Worm (Caenorhabditis elegans): ENCODE results near the gene F55F10.1.

The F55F10.1 gene

DNA sequence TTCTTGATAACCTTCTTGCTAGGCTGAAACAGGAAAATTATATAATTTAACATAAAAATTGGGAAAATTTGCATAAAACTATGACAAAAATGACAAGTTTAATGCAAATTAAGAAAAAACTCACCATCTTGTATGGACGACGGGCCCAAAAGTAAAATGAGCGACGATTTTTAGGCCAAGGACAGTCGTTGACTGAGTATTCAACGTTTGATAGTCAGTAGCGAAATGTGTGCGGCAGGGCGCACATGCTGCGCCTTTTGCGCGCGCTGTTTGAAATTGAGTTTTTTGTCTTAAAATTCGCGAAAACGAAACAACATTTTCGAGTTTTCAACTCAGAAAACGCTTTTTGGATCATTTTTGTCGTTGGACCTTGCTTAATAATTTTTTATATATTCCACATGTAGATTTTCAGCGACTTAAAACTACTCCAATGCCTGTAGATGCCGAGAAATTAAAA lies 29.8 kb downstream of the F55F10.1 start, which contains the start of the genes rpl-7A and set-21 (continued):
- TF ChIP-seq duxl-1 (tag; optimal IDR thresholded peaks at IDR 0.05; ENCODE audit: poor library complexity) (peak; percentile 94), nhr-25 (tag; optimal IDR thresholded peaks at IDR 0.05; ENCODE audit: borderline replicate concordance, insufficient read depth) (peak; percentile 93), sdz-12 (GFP tag; optimal IDR thresholded peaks at IDR 0.05) (peak; percentile 53), lin-15B (tag; optimal IDR thresholded peaks at IDR 0.05) (peak; percentile 77), dve-1 (tag; optimal IDR thresholded peaks at IDR 0.05; ENCODE audit: insufficient read depth) (peak; percentile 92), zfp-3 (GFP tag; conservative IDR thresholded peaks at IDR 0.05) (peak; percentile 98), fos-1 (tag; optimal IDR thresholded peaks at IDR 0.05) (peak; percentile 40), lsy-2 (tag; optimal IDR thresholded peaks at IDR 0.05) (peak; percentile 93 to 96), ceh-28 (tag; optimal IDR thresholded peaks at IDR 0.05) (no peak), daf-16 (GFP tag; optimal IDR thresholded peaks at IDR 0.05) (peak; percentile 17 to 77), daf-16 (tag; optimal IDR thresholded peaks at IDR 0.05) (peak; percentile 45), skn-1 (tag; optimal IDR thresholded peaks at IDR 0.05) (no peak), hmg-1.1 (GFP tag; IDR thresholded peaks at IDR 0.05) (peak; percentile 98), mdt-29 (GFP tag; IDR thresholded peaks at IDR 0.05) (peak; percentile 90), daf-12 (tag; optimal IDR thresholded peaks at IDR 0.05) (no peak), hif-1 (tag; optimal IDR thresholded peaks at IDR 0.05) (peak; percentile 63 to 90), mxl-2 (GFP tag; conservative IDR thresholded peaks at IDR 0.05) (peak; percentile 82), nhr-41 (GFP tag; IDR thresholded peaks at IDR 0.05) (peak; percentile 94), F10B5.3 (tag; optimal IDR thresholded peaks at IDR 0.05) (peak; percentile 90), unc-39 (tag; optimal IDR thresholded peaks at IDR 0.05) (no peak), nhr-10 (tag; optimal IDR thresholded peaks at IDR 0.05) (no peak), ztf-11 (tag; optimal IDR thresholded peaks at IDR 0.05) (no peak), lin-13 (GFP tag; optimal IDR thresholded peaks at IDR 0.05) (peak; percentile 81), ces-1 (GFP tag; optimal IDR thresholded peaks at IDR 0.05) (no peak), madf-5 (GFP tag; IDR thresholded peaks at IDR 0.05) (peak; percentile 73 to 95; a peak in 3 of 4 replicates), mep-1 (tag; optimal IDR thresholded peaks at IDR 0.05) (peak; percentile 90), spr-3 (GFP tag; optimal IDR thresholded peaks at IDR 0.05) (peak; percentile 88), egl-27 (tag; optimal IDR thresholded peaks at IDR 0.05) (no peak), ceh-82 (tag; optimal IDR thresholded peaks at IDR 0.05) (no peak), ZK546.5 (tag; optimal IDR thresholded peaks at IDR 0.05) (peak in 1 of 2 experiments; percentile 78), mes-2 (tag; optimal IDR thresholded peaks at IDR 0.05; ENCODE audit: poor library complexity, severe bottlenecking) (peak; percentile 97), dmd-8 (GFP tag; IDR thresholded peaks at IDR 0.05) (peak; percentile 71; the same call in 1 of the 2 replicates), fkh-10 (GFP tag; optimal IDR thresholded peaks at IDR 0.05) (peak; percentile 52), Y48G9A.11 (GFP tag; IDR thresholded peaks at IDR 0.05) (peak; percentile 90), php-3 (GFP tag; IDR thresholded peaks at IDR 0.05) (peak; percentile 95), ZK337.2 (GFP tag; IDR thresholded peaks at IDR 0.05) (peak; percentile 90), attf-4 (tag; optimal IDR thresholded peaks at IDR 0.05) (no peak), dmd-6 (GFP tag; IDR thresholded peaks at IDR 0.05) (peak; percentile 97), aha-1 (tag) (peak; percentile 98), ztf-7 (tag; optimal IDR thresholded peaks at IDR 0.05) (no peak), nhr-111 (GFP tag; optimal IDR thresholded peaks at IDR 0.05) (no peak), Y5F2A.4 (GFP tag; optimal IDR thresholded peaks at IDR 0.05) (peak; percentile 80), nhr-102 (tag; optimal IDR thresholded peaks at IDR 0.05) (peak; percentile 97), lim-7 (GFP tag; IDR thresholded peaks at IDR 0.05) (0 out of 2 replicates have a peak, but pooled peaks have one; percentile 28), nhr-28 (tag; optimal IDR thresholded peaks at IDR 0.05) (peak; percentile 91), F49E8.2 (tag; optimal IDR thresholded peaks at IDR 0.05; ENCODE audit: borderline replicate concordance) (peak; percentile 82), snpc-1.2 (GFP tag; IDR thresholded peaks at IDR 0.05) (peak; percentile 89), ceh-32 (tag; optimal IDR thresholded peaks at IDR 0.05; ENCODE audit: poor library complexity) (peak; percentile 10), zip-11 (GFP tag; IDR thresholded peaks at IDR 0.05) (no peak), nhr-76 (tag; optimal IDR thresholded peaks at IDR 0.05) (no peak), mxl-3 (GFP tag; optimal IDR thresholded peaks at IDR 0.05) (peak; percentile 90)

All from whole organism, L4 larva.